Fruit fly (Drosophila melanogaster) whole organism, embryonic: ENCODE data around the gene Atg5.

Experiments used
- Antp ChIP-seq: fragments of 200-800 bp; sonication (Bioruptor generic); optimal IDR thresholded peaks from 3 replicates; lab custom pipeline; 2016; ENCODE audit warnings: missing biosample characterization, missing genetic modification characterization
- B-H1 ChIP-seq: fragments of 200-800 bp; sonication (Bioruptor generic); IDR thresholded peaks from 3 replicates; pipeline ENCODE4 v1.3.6; 2022; ENCODE audit warnings: missing biosample characterization, missing genetic modification characterization
- CG10431 ChIP-seq: fragments of 200-800 bp; sonication (Bioruptor generic); optimal IDR thresholded peaks from 3 replicates; lab custom pipeline; 2018; ENCODE audit warnings: missing biosample characterization, mild to moderate bottlenecking, missing genetic modification characterization
- CG1233 ChIP-seq: fragments of 200-800 bp; sonication (Bioruptor generic); optimal IDR thresholded peaks from 4 replicates; lab custom pipeline; 2018; ENCODE audit warnings: missing biosample characterization, mild to moderate bottlenecking, missing genetic modification characterization
- CG12942 ChIP-seq: fragments of 200-800 bp; sonication (Bioruptor generic); optimal IDR thresholded peaks from 3 replicates; lab custom pipeline; 2016; ENCODE audit warnings: missing biosample characterization, missing genetic modification characterization
- CG13123 ChIP-seq: fragments of 200-800 bp; sonication (Bioruptor generic); optimal IDR thresholded peaks from 2 replicates; lab custom pipeline; 2016; ENCODE audit warnings: missing biosample characterization, missing genetic modification characterization
- CG14667 ChIP-seq: fragments of 200-800 bp; sonication (Bioruptor generic); IDR thresholded peaks from 2 replicates; pipeline ENCODE4 v1.3.6; 2022; ENCODE audit warnings: missing biosample characterization, missing genetic modification characterization
- CG15479 ChIP-seq: fragments of 200-800 bp; sonication (Bioruptor generic); optimal IDR thresholded peaks from 3 replicates; lab custom pipeline; 2019; ENCODE audit warnings: missing biosample characterization, mild to moderate bottlenecking, missing genetic modification characterization, moderate library complexity
- CG17802 ChIP-seq: fragments of 200-800 bp; sonication (Bioruptor generic); optimal IDR thresholded peaks from 2 replicates; lab custom pipeline; 2018; ENCODE audit warnings: missing biosample characterization, mild to moderate bottlenecking, missing genetic modification characterization, moderate library complexity
- CG1792 ChIP-seq: fragments of 200-800 bp; sonication (Bioruptor generic); optimal IDR thresholded peaks from 2 replicates; lab custom pipeline; 2016; ENCODE audit warnings: missing biosample characterization, missing genetic modification characterization
- CG18599 ChIP-seq: fragments of 200-800 bp; sonication (Bioruptor generic); optimal IDR thresholded peaks from 3 replicates; lab custom pipeline; 2017; ENCODE audit warnings: missing biosample characterization, missing genetic modification characterization, mild to moderate bottlenecking, moderate library complexity, missing genetic modification reagents
- CG18764 ChIP-seq: fragments of 200-800 bp; sonication (Bioruptor generic); optimal IDR thresholded peaks from 3 replicates; lab custom pipeline; 2016; ENCODE audit warnings: missing biosample characterization, missing genetic modification characterization
- CG31441 ChIP-seq: fragments of 200-800 bp; sonication (Bioruptor generic); IDR thresholded peaks from 2 replicates; pipeline ENCODE4 v1.3.6; 2022; ENCODE audit warnings: missing biosample characterization, missing genetic modification characterization
- CG3726 ChIP-seq: fragments of 200-800 bp; sonication (Bioruptor generic); IDR thresholded peaks from 3 replicates; pipeline ENCODE4, ENCODE4 v1.3.6; 2022; ENCODE audit warnings: missing biosample characterization, missing genetic modification characterization
- CG3847 ChIP-seq: fragments of 200-800 bp; sonication (Bioruptor generic); IDR thresholded peaks from 2 replicates; pipeline ENCODE4 v1.3.6; 2022; ENCODE audit warnings: missing biosample characterization, missing genetic modification characterization
- CG4282 ChIP-seq: fragments of 200-800 bp; sonication (Bioruptor generic); optimal IDR thresholded peaks from 2 replicates; lab custom pipeline; 2016; ENCODE audit warnings: missing biosample characterization, missing genetic modification characterization
- CG7556 ChIP-seq: fragments of 200-800 bp; sonication (Bioruptor generic); optimal IDR thresholded peaks from 2 replicates; lab custom pipeline; 2017; ENCODE audit warnings: missing biosample characterization, mild to moderate bottlenecking, missing genetic modification characterization
- CG7745 ChIP-seq: fragments of 200-800 bp; sonication (Bioruptor generic); optimal IDR thresholded peaks from 2 replicates; lab custom pipeline; 2018; ENCODE audit warnings: missing biosample characterization, mild to moderate bottlenecking, missing genetic modification characterization, moderate library complexity
- CG7786 ChIP-seq: fragments of 200-800 bp; sonication (Bioruptor generic); optimal IDR thresholded peaks from 2 replicates; lab custom pipeline; 2016; ENCODE audit warnings: missing biosample characterization, missing genetic modification characterization
- CG7839 ChIP-seq: fragments of 200-800 bp; sonication (Bioruptor generic); optimal IDR thresholded peaks from 3 replicates; lab custom pipeline; 2018; ENCODE audit warnings: missing biosample characterization, mild to moderate bottlenecking, missing genetic modification characterization, moderate library complexity
- CG8944 ChIP-seq: fragments of 200-800 bp; sonication (Bioruptor generic); optimal IDR thresholded peaks from 3 replicates; lab custom pipeline; 2016; ENCODE audit warnings: missing biosample characterization, missing genetic modification characterization
- CoRest ChIP-seq: fragments of 200-800 bp; sonication (Bioruptor generic); optimal IDR thresholded peaks from 3 replicates; lab custom pipeline; 2018; ENCODE audit warnings: missing biosample characterization, mild to moderate bottlenecking, missing genetic modification characterization, moderate library complexity
- Dad ChIP-seq: fragments of 200-800 bp; sonication (Bioruptor generic); optimal IDR thresholded peaks from 3 replicates; lab custom pipeline; 2016; ENCODE audit warnings: missing biosample characterization, missing genetic modification characterization
- Dip2 ChIP-seq: fragments of 200-800 bp; sonication (Bioruptor generic); IDR thresholded peaks from 2 replicates; pipeline ENCODE4 v1.3.6; 2022; ENCODE audit warnings: missing biosample characterization, missing genetic modification characterization
- HLH54F ChIP-seq: fragments of 200-800 bp; sonication (Bioruptor generic); optimal IDR thresholded peaks from 3 replicates; lab custom pipeline; 2016; ENCODE audit warnings: missing biosample characterization, missing genetic modification characterization
- HmgD ChIP-seq: fragments of 200-800 bp; sonication (Bioruptor generic); optimal IDR thresholded peaks from 3 replicates; lab custom pipeline; 2016; ENCODE audit warnings: missing biosample characterization, missing genetic modification characterization
- Hr78 ChIP-seq, 2 experiments: fragments of 200-800 bp in 1 of 2; fragments of >200 bp in 1 of 2; sonication (Bioruptor generic) in 1 of 2; optimal IDR thresholded peaks; 2 replicates each; lab custom pipeline; 2017 to 2019; ENCODE audit warnings: missing biosample characterization in 2 of 2, missing genetic modification characterization in 2 of 2, mild to moderate bottlenecking in 1 of 2, moderate library complexity in 1 of 2
- MESR4 ChIP-seq: fragments of 200-800 bp; sonication (Bioruptor generic); optimal IDR thresholded peaks from 2 replicates; lab custom pipeline; 2018; ENCODE audit warnings: missing biosample characterization, mild to moderate bottlenecking, missing genetic modification characterization, moderate library complexity
- Mad ChIP-seq: fragments of 200-800 bp; sonication (Bioruptor generic); optimal IDR thresholded peaks from 2 replicates; lab custom pipeline; 2016; ENCODE audit warnings: missing biosample characterization, missing genetic modification characterization
- Max ChIP-seq: fragments of 200-800 bp; sonication (Bioruptor generic); optimal IDR thresholded peaks from 2 replicates; lab custom pipeline; 2016; ENCODE audit warnings: missing biosample characterization, mild to moderate bottlenecking, missing genetic modification characterization
- Meics ChIP-seq: fragments of 200-800 bp; sonication (Bioruptor generic); optimal IDR thresholded peaks from 2 replicates; lab custom pipeline; 2017; ENCODE audit warnings: missing biosample characterization, mild to moderate bottlenecking, missing genetic modification characterization
- NFAT ChIP-seq: fragments of 200-800 bp; sonication (Bioruptor generic); IDR thresholded peaks from 2 replicates; pipeline ENCODE4 v1.3.6; 2022; ENCODE audit warnings: missing biosample characterization, missing genetic modification characterization
- NK7.1 ChIP-seq: fragments of 200-800 bp; sonication (Bioruptor generic); optimal IDR thresholded peaks from 3 replicates; lab custom pipeline; 2016; ENCODE audit warnings: missing biosample characterization, missing genetic modification characterization
- Scr ChIP-seq: fragments of 200-800 bp; sonication (Bioruptor generic); IDR thresholded peaks from 2 replicates; pipeline ENCODE4 v1.3.6; 2022; ENCODE audit warnings: missing biosample characterization, missing genetic modification characterization; ENCODE audit not compliant: partially characterized antibody
- Sry-δ ChIP-seq: fragments of 200-800 bp; sonication (Bioruptor generic); optimal IDR thresholded peaks from 2 replicates; lab custom pipeline; 2016; ENCODE audit warnings: missing biosample characterization, missing genetic modification characterization
- aop ChIP-seq: fragments of 200-800 bp; sonication (Bioruptor generic); IDR thresholded peaks from 2 replicates; pipeline ENCODE4 v1.3.6; 2022; ENCODE audit warnings: missing biosample characterization, missing genetic modification characterization
- chn ChIP-seq: fragments of 200-800 bp; sonication (Bioruptor generic); optimal IDR thresholded peaks from 2 replicates; lab custom pipeline; 2016; ENCODE audit warnings: missing biosample characterization, missing genetic modification characterization
- fd96Cb ChIP-seq: fragments of 200-800 bp; sonication (Bioruptor generic); optimal IDR thresholded peaks from 2 replicates; lab custom pipeline; 2018; ENCODE audit warnings: missing biosample characterization, mild to moderate bottlenecking, missing genetic modification characterization, moderate library complexity
- her ChIP-seq: fragments of 200-800 bp; sonication (Bioruptor generic); optimal IDR thresholded peaks from 2 replicates; lab custom pipeline; 2016; ENCODE audit warnings: missing biosample characterization, missing genetic modification characterization
- inv ChIP-seq: fragments of 200-800 bp; sonication (Bioruptor generic); IDR thresholded peaks from 2 replicates; pipeline ENCODE4 v1.3.6; 2022; ENCODE audit warnings: missing biosample characterization, missing genetic modification characterization; ENCODE audit not compliant: partially characterized antibody
- mam ChIP-seq: fragments of 200-800 bp; sonication (Bioruptor generic); optimal IDR thresholded peaks from 3 replicates; lab custom pipeline; 2016; ENCODE audit warnings: missing biosample characterization, missing genetic modification characterization
- pan ChIP-seq, 4 experiments: fragments of >200 bp in 3 of 4; fragments of 200-800 bp in 1 of 4; sonication (Bioruptor generic) in 1 of 4; optimal IDR thresholded peaks in 3 of 4; IDR thresholded peaks in 1 of 4; 2 replicates each; pipeline versions ENCODE4 v1.3.6 to Lab custom; 2017 to 2022; ENCODE audit warnings: missing biosample characterization in 2 of 4, missing genetic modification characterization in 2 of 4, mixed read lengths in 1 of 4
- peb ChIP-seq: fragments of 200-800 bp; sonication (Bioruptor generic); IDR thresholded peaks from 2 replicates; pipeline ENCODE4 v1.3.6; 2022; ENCODE audit warnings: missing biosample characterization, missing genetic modification characterization
- pfk ChIP-seq: fragments of 200-800 bp; sonication (Bioruptor generic); optimal IDR thresholded peaks from 2 replicates; lab custom pipeline; 2018; ENCODE audit warnings: missing biosample characterization, mild to moderate bottlenecking, missing genetic modification characterization, moderate library complexity
- phol ChIP-seq: fragments of 200-800 bp; sonication (Bioruptor generic); optimal IDR thresholded peaks from 3 replicates; lab custom pipeline; 2018; ENCODE audit warnings: missing biosample characterization, mild to moderate bottlenecking, missing genetic modification characterization, moderate library complexity
- ranshi ChIP-seq: fragments of 200-800 bp; sonication (Bioruptor generic); IDR thresholded peaks from 2 replicates; pipeline ENCODE4 v1.3.6; 2022; ENCODE audit warnings: missing biosample characterization, missing genetic modification characterization
- repo ChIP-seq: fragments of 200-800 bp; sonication (Bioruptor generic); optimal IDR thresholded peaks from 2 replicates; lab custom pipeline; 2016; ENCODE audit warnings: missing biosample characterization, missing genetic modification characterization
- sima ChIP-seq: fragments of 200-800 bp; sonication (Bioruptor generic); optimal IDR thresholded peaks from 2 replicates; lab custom pipeline; 2016; ENCODE audit warnings: missing biosample characterization, missing genetic modification characterization
- stwl ChIP-seq: fragments of 200-800 bp; sonication (Bioruptor generic); optimal IDR thresholded peaks from 3 replicates; lab custom pipeline; 2018; ENCODE audit warnings: missing biosample characterization, mild to moderate bottlenecking, missing genetic modification characterization, moderate library complexity
- tin ChIP-seq: fragments of 200-800 bp; sonication (Bioruptor generic); optimal IDR thresholded peaks from 3 replicates; lab custom pipeline; 2016; ENCODE audit warnings: missing biosample characterization, missing genetic modification characterization
- wdn ChIP-seq: fragments of 200-800 bp; sonication (Bioruptor generic); IDR thresholded peaks from 2 replicates; pipeline ENCODE4 v1.3.6; 2022; ENCODE audit warnings: missing biosample characterization, missing genetic modification characterization

Gene Atg5

DNA sequence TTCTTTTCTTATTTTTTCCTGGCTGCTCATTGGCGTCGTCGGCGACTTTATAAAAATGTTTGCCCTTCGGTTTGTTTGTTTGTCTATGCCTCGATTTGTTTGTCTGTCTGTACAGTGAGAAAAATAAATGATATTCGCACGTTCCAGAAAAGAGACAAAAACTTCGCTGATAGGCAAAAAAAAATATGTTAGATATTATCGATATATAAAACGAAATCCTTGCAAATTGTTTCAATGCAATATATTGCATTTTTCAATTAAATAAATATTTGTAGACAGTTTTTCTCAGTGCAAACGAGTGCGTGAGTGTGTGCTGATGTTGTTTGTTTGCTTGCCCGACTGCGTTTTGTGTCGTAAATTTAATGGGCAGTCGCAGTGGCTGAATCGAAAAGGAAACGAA lies 46.5 kb downstream of the Atg5 start (continued):
- TF ChIP-seq CG17802 (tag; lab: Kevin White, UChicago) = peak; percentile 16
- TF ChIP-seq stwl (tag; lab: Kevin White, UChicago) = peak; percentile 35
- TF ChIP-seq CG18599 (GFP tag; lab: Kevin White, UChicago) = peak; percentile 69
- TF ChIP-seq CG18764 (GFP tag; lab: Kevin White, UChicago) = peak; percentile 41
- TF ChIP-seq Sry-δ = no peak
- peak; percentile 47 for TF ChIP-seq Meics (GFP tag; lab: Kevin White, UChicago)
- TF ChIP-seq NK7.1 (GFP tag; lab: Kevin White, UChicago) = peak; percentile 12
- TF ChIP-seq chn = peak; percentile 68
- no peak for TF ChIP-seq wdn (GFP tag; lab: Robert Waterston, UW)
- TF ChIP-seq CG12942 = no peak
- no peak for TF ChIP-seq CG14667 (GFP tag; lab: Robert Waterston, UW)
- TF ChIP-seq CG1792 (GFP tag; lab: Kevin White, UChicago) = no peak
- TF ChIP-seq Max (GFP tag; lab: Kevin White, UChicago) = peak; percentile 36
- peak; percentile 35 for TF ChIP-seq CG15479
- TF ChIP-seq peb = no peak
- no peak for TF ChIP-seq CG4282
- TF ChIP-seq Scr (GFP tag; lab: Robert Waterston, UW) = no peak
- TF ChIP-seq MESR4 (GFP tag; lab: Kevin White, UChicago) = no peak
- peak; percentile 2 for TF ChIP-seq repo (GFP tag; lab: Kevin White, UChicago)
- TF ChIP-seq phol (tag; lab: Kevin White, UChicago) = peak; percentile 78
- peak; percentile 45 for TF ChIP-seq CG8944 (GFP tag; lab: Kevin White, UChicago)
- no peak for TF ChIP-seq sima (GFP tag; lab: Kevin White, UChicago)
- peak; percentile 42 for TF ChIP-seq CG13123 (GFP tag; lab: Kevin White, UChicago)
- TF ChIP-seq HLH54F (GFP tag; lab: Kevin White, UChicago) = peak; percentile 22
- TF ChIP-seq NFAT = no peak
- no peak for TF ChIP-seq inv (GFP tag; lab: Robert Waterston, UW)
- peak; percentile 71 for TF ChIP-seq tin (GFP tag; lab: Kevin White, UChicago)
- TF ChIP-seq ranshi = peak; percentile 39; the same call in 1 of the 2 replicates
- TF ChIP-seq Dad = peak; percentile 28
- peak; percentile 72 for TF ChIP-seq CG7556 (GFP tag; lab: Kevin White, UChicago)
- TF ChIP-seq aop = no peak
- TF ChIP-seq HmgD = no peak
- TF ChIP-seq CG7786 (GFP tag; lab: Kevin White, UChicago) = peak; percentile 23
- TF ChIP-seq CG10431 (GFP tag; lab: Kevin White, UChicago) = no peak
- TF ChIP-seq fd96Cb (tag; lab: Kevin White, UChicago) = peak; percentile 70
- TF ChIP-seq Dip2 (GFP tag; lab: Robert Waterston, UW) = no peak
- peak; percentile 74 for TF ChIP-seq CG31441 (GFP tag; lab: Robert Waterston, UW)
- TF ChIP-seq CG1233 (GFP tag; lab: Kevin White, UChicago) = peak; percentile 66
- TF ChIP-seq B-H1 (GFP tag; lab: Robert Waterston, UW) = no peak
- TF ChIP-seq CG7745 (tag; lab: Kevin White, UChicago) = peak; percentile 4
- TF ChIP-seq Hr78 (GFP tag; optimal IDR thresholded peaks at IDR 0.05; lab: Kevin White, UChicago) = no peak
- peak; percentile 19 for TF ChIP-seq mam (GFP tag; lab: Kevin White, UChicago)
- TF ChIP-seq CG3847 (GFP tag; lab: Robert Waterston, UW) = no peak
- TF ChIP-seq CG7839 (tag; lab: Kevin White, UChicago) = peak; percentile 67
- no peak for TF ChIP-seq pan (optimal IDR thresholded peaks at IDR 0.05; lab: Kevin White, UChicago)
- peak in 1 of 2 experiments; percentile 26 for TF ChIP-seq pan (GFP tag; optimal IDR thresholded peaks at IDR 0.05 in 1 of 2, IDR thresholded peaks at IDR 0.05 in 1 of 2)
- peak; percentile 71 for TF ChIP-seq CoRest (tag; lab: Kevin White, UChicago)
- TF ChIP-seq her = no peak
- TF ChIP-seq pfk = no peak
- 0 out of 3 replicates have a peak, but pooled peaks have one; percentile 34 for TF ChIP-seq CG3726 (GFP tag; lab: Robert Waterston, UW)
- TF ChIP-seq Mad (GFP tag; lab: Kevin White, UChicago) = peak; percentile 46
- peak; percentile 32 for TF ChIP-seq Antp (GFP tag; lab: Kevin White, UChicago)
